Fruit fly (Drosophila melanogaster): Measurements from ENCODE around the gene Taf13.

Taf13 gene

dm6 chr2L:20106595-20106994 lies 12.9 kb upstream of the Taf13 start (continued):
- TF ChIP-seq CG34422 (GFP tag; IDR thresholded peaks at IDR 0.05) (0 out of 3 replicates have a peak, but pooled peaks have one; percentile 9), toy (GFP tag; IDR thresholded peaks at IDR 0.05) (no peak), CG32532 (GFP tag; IDR thresholded peaks at IDR 0.05) (peak; percentile 50; the same call in 1 of the 2 replicates), CG14667 (GFP tag; IDR thresholded peaks at IDR 0.05) (0 out of 2 replicates have a peak, but pooled peaks have one; percentile 18), prd (optimal IDR thresholded peaks at IDR 0.05) (no peak), prd (GFP tag; IDR thresholded peaks at IDR 0.05) (peak; percentile 40; the same call in 1 of the 3 replicates), CG8478 (optimal IDR thresholded peaks at IDR 0.05) (no peak), sens (GFP tag) (no peak), Ssrp (tag; optimal IDR thresholded peaks at IDR 0.05) (no peak), slbo (GFP tag; IDR thresholded peaks at IDR 0.05) (peak; percentile 26; the same call in 1 of the 2 replicates), lmd (GFP tag; IDR thresholded peaks at IDR 0.05) (0 out of 2 replicates have a peak, but pooled peaks have one; percentile 10), Xrp1 (GFP tag; IDR thresholded peaks at IDR 0.05) (no peak)

- TF ChIP-seq amos (GFP tag; IDR thresholded peaks at IDR 0.05; ENCODE audit: partially characterized antibody) = peak; percentile 39; the same call in 1 of the 2 replicates
- TF ChIP-seq gfzf (GFP tag; optimal IDR thresholded peaks at IDR 0.05) = peak; percentile 61
- TF ChIP-seq otp (GFP tag; IDR thresholded peaks at IDR 0.05) = no peak
- TF ChIP-seq E2f2 (GFP tag; IDR thresholded peaks at IDR 0.05) = peak; percentile 88
- TF ChIP-seq sens (GFP tag) = peak; percentile 62
- TF ChIP-seq zen (tag; optimal IDR thresholded peaks at IDR 0.05) = peak; percentile 23
- TF ChIP-seq yki (optimal IDR thresholded peaks at IDR 0.05) = no peak
- TF ChIP-seq CG6791 (GFP tag; IDR thresholded peaks at IDR 0.05; ENCODE audit: partially characterized antibody) = peak; percentile 68
- TF ChIP-seq croc (GFP tag; conservative IDR thresholded peaks at IDR 0.05) = no peak
- TF ChIP-seq Rx (GFP tag; IDR thresholded peaks at IDR 0.05) = 0 out of 2 replicates have a peak, but pooled peaks have one; percentile 11
- TF ChIP-seq CTCF (GFP tag; optimal IDR thresholded peaks at IDR 0.05) = peak; percentile 39
- no peak for TF ChIP-seq CG9817 (tag; optimal IDR thresholded peaks at IDR 0.05)
- peak; percentile 41 for TF ChIP-seq Jarid2 (GFP tag; optimal IDR thresholded peaks at IDR 0.05)
- TF ChIP-seq knrl (GFP tag; IDR thresholded peaks at IDR 0.05; ENCODE audit: partially characterized antibody) = peak; percentile 30; the same call in 1 of the 3 replicates
- peak; percentile 34 for TF ChIP-seq CG15514 (GFP tag; optimal IDR thresholded peaks at IDR 0.05)
- TF ChIP-seq HmgZ (tag; optimal IDR thresholded peaks at IDR 0.05) = no peak
- peak; percentile 72 for TF ChIP-seq Dp (GFP tag; optimal IDR thresholded peaks at IDR 0.05)
- 0 out of 3 replicates have a peak, but pooled peaks have one; percentile 16 for TF ChIP-seq CG14860 (GFP tag; IDR thresholded peaks at IDR 0.05; ENCODE audit: partially characterized antibody)
- TF ChIP-seq CG13287 (GFP tag; IDR thresholded peaks at IDR 0.05; ENCODE audit: partially characterized antibody) = peak; percentile 19; the same call in 1 of the 2 replicates
- TF ChIP-seq CG17361 (GFP tag; IDR thresholded peaks at IDR 0.05) = peak; percentile 66; the same call in 2 of the 3 replicates
- peak; percentile 97 for TF ChIP-seq CG33213 (GFP tag; optimal IDR thresholded peaks at IDR 0.05)
- peak; percentile 78 for TF ChIP-seq stwl (tag; optimal IDR thresholded peaks at IDR 0.05)
- 0 out of 4 replicates have a peak, but pooled peaks have one; percentile 52 for TF ChIP-seq chinmo (GFP tag; IDR thresholded peaks at IDR 0.05; ENCODE audit: partially characterized antibody)
- peak; percentile 31 for TF ChIP-seq NC2α (GFP tag; optimal IDR thresholded peaks at IDR 0.05)
- TF ChIP-seq CG10565 (GFP tag; optimal IDR thresholded peaks at IDR 0.05) = no peak
- TF ChIP-seq CG9797 (GFP tag; optimal IDR thresholded peaks at IDR 0.05) = peak; percentile 76
- no peak for TF ChIP-seq Sin3A (optimal IDR thresholded peaks at IDR 0.05)
- no peak for TF ChIP-seq CG4328 (GFP tag; optimal IDR thresholded peaks at IDR 0.05)
- TF ChIP-seq BEAF-32 (GFP tag; optimal IDR thresholded peaks at IDR 0.05) = peak; percentile 32
- TF ChIP-seq CG8290 (GFP tag; optimal IDR thresholded peaks at IDR 0.05) = peak; percentile 38
- peak; percentile 2 to 50 for TF ChIP-seq CG8290 (tag; optimal IDR thresholded peaks at IDR 0.05)
- TF ChIP-seq Hmr (GFP tag; optimal IDR thresholded peaks at IDR 0.05) = peak; percentile 53
- TF ChIP-seq pzg (GFP tag; optimal IDR thresholded peaks at IDR 0.05) = peak; percentile 52
- TF ChIP-seq Lhr (GFP tag; optimal IDR thresholded peaks at IDR 0.05) = peak; percentile 99
- TF ChIP-seq Elba2 (GFP tag; optimal IDR thresholded peaks at IDR 0.05) = peak; percentile 9
- TF ChIP-seq CG14710 (tag; optimal IDR thresholded peaks at IDR 0.05) = peak; percentile 0
- TF ChIP-seq Opbp (GFP tag; IDR thresholded peaks at IDR 0.05; ENCODE audit: partially characterized antibody) = 0 out of 3 replicates have a peak, but pooled peaks have one; percentile 37
These were observed 10.9 kb upstream of the Taf13 start for dm6 chr2L:20104526-20104925.
